Fruit fly (Drosophila melanogaster) whole organism, adult: ENCODE results near the gene CG31821.

Experiments used
- Clk ChIP-seq: fragments of 200-800 bp; sonication (Bioruptor generic); optimal IDR thresholded peaks from 2 replicates; lab custom pipeline; 2017; ENCODE audit warnings: missing biosample characterization, missing genetic modification characterization
- kay ChIP-seq: fragments of 200-800 bp; sonication (Bioruptor generic); peaks from one replicate; lab custom pipeline; 2016; ENCODE audit warnings: missing biosample characterization, missing genetic modification characterization, borderline replicate concordance

DNA sequence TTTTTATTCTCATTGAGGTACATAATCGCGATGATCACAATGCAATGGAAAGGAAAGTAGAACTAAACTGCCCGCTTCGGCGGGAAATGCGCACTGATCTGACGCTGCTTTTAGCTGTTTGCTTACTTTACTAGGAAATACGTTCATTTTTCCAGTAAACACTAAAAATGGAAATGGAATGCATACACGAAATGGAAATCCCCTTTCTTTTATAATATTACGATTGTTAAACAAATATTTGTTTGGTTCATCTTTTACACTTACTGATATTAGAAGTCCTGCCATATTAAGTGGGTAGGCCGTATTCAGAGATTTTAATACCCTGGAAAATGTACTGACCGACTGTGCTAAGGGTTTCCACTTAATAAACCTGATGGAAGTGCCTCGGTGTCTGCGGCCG lies 1.8 kb downstream of the CG31821 start, which contains the start of gene CG31823:
- TF ChIP-seq kay (GFP tag; lab: Kevin White, UChicago), result no peak
- no peak for TF ChIP-seq Clk (GFP tag; lab: Kevin White, UChicago)
